Fruit fly (Drosophila melanogaster) whole organism, prepupa: ENCODE results near the gene CG4036.

Experiments
- CG10631 ChIP-seq: fragments of 200-800 bp; sonication (Bioruptor generic); optimal IDR thresholded peaks from 2 replicates; lab custom pipeline; 2016; ENCODE audit warnings: missing biosample characterization, missing genetic modification characterization
- CG11762 ChIP-seq: fragments of 200-800 bp; sonication (Bioruptor generic); optimal IDR thresholded peaks from 3 replicates; lab custom pipeline; 2016; ENCODE audit warnings: missing biosample characterization, missing genetic modification characterization; ENCODE audit not compliant: insufficient read depth
- CG11902 ChIP-seq: fragments of 200-800 bp; sonication (Bioruptor generic); optimal IDR thresholded peaks from 3 replicates; lab custom pipeline; 2016; ENCODE audit warnings: missing biosample characterization, missing genetic modification characterization
- CG6792 ChIP-seq: fragments of 200-800 bp; sonication (Bioruptor generic); optimal IDR thresholded peaks from 3 replicates; lab custom pipeline; 2016; ENCODE audit warnings: missing biosample characterization, missing genetic modification characterization
- Hr4 ChIP-seq: fragments of 200-800 bp; sonication (Bioruptor generic); optimal IDR thresholded peaks from 3 replicates; lab custom pipeline; 2016; ENCODE audit warnings: missing biosample characterization, missing genetic modification characterization
- dsx ChIP-seq: fragments of 200-800 bp; optimal IDR thresholded peaks from 3 replicates; lab custom pipeline; 2019; ENCODE audit warnings: missing biosample characterization, mild to moderate bottlenecking, missing genetic modification characterization, moderate library complexity; ENCODE audit not compliant: poor library complexity, severe bottlenecking
- esn ChIP-seq: fragments of 200-800 bp; sonication (Bioruptor generic); optimal IDR thresholded peaks from 2 replicates; lab custom pipeline; 2016; ENCODE audit warnings: missing biosample characterization, mild to moderate bottlenecking, missing genetic modification characterization, moderate library complexity
- fd59A ChIP-seq: fragments of 200-800 bp; sonication (Bioruptor generic); optimal IDR thresholded peaks from 2 replicates; lab custom pipeline; 2017; ENCODE audit warnings: missing biosample characterization, mild to moderate bottlenecking, missing genetic modification characterization, missing genetic modification reagents
- net ChIP-seq: fragments of 200-800 bp; sonication (Bioruptor generic); optimal IDR thresholded peaks from 3 replicates; lab custom pipeline; 2016; ENCODE audit warnings: missing biosample characterization, missing genetic modification characterization

- no peak for TF ChIP-seq Hr4 (GFP tag; lab: Kevin White, UChicago)
- TF ChIP-seq esn (GFP tag; lab: Kevin White, UChicago), result no peak
- TF ChIP-seq net (GFP tag; lab: Kevin White, UChicago), result no peak
- no peak for TF ChIP-seq dsx
- no peak for TF ChIP-seq CG11762 (GFP tag; lab: Kevin White, UChicago)
- no peak for TF ChIP-seq fd59A
- TF ChIP-seq CG11902 (GFP tag; lab: Kevin White, UChicago), result no peak
- no peak for TF ChIP-seq CG10631 (GFP tag; lab: Kevin White, UChicago)
- no peak for TF ChIP-seq CG6792 (GFP tag; lab: Kevin White, UChicago)
Observed at dm6 chr2L:9766758-9767157, 23.9 kb upstream of the CG4036 start, which contains the start of gene CG4017.
